Worm (Caenorhabditis elegans) whole organism, early embryonic: ENCODE results near the gene Y69E1A.4.

Source experiments
- B0310.2 ChIP-seq: sonication (generic microtip); optimal IDR thresholded peaks from 2 replicates; lab custom pipeline; 2016; ENCODE audit warnings: mild to moderate bottlenecking, missing genetic modification characterization, missing compliant biosample characterization
- F13C5.2 ChIP-seq: sonication (generic microtip); optimal IDR thresholded peaks from 2 replicates; lab custom pipeline; 2017; ENCODE audit warnings: mild to moderate bottlenecking, missing genetic modification characterization, inconsistent platforms, missing compliant biosample characterization
- ama-1 ChIP-seq: fragments of 150-350 bp; optimal IDR thresholded peaks from 2 replicates; lab custom pipeline; 2014
- ceh-36 ChIP-seq: sonication (generic microtip); optimal IDR thresholded peaks from 2 replicates; lab custom pipeline; 2016; ENCODE audit warnings: missing genetic modification characterization, inconsistent platforms, missing compliant biosample characterization
- ets-7 ChIP-seq: sonication (generic microtip); optimal IDR thresholded peaks from 2 replicates; lab custom pipeline; 2016; ENCODE audit warnings: missing genotype, missing genetic modification characterization, missing compliant biosample characterization
- hmbx-1 ChIP-seq: sonication (generic microtip); optimal IDR thresholded peaks from 2 replicates; lab custom pipeline; 2016; ENCODE audit warnings: mild to moderate bottlenecking, missing genetic modification characterization, missing compliant biosample characterization
- hnd-1 ChIP-seq: sonication (generic microtip); optimal IDR thresholded peaks from 2 replicates; lab custom pipeline; 2016; ENCODE audit warnings: missing genetic modification characterization, missing compliant biosample characterization
- tbx-11 ChIP-seq: fragments of 200-800 bp; sonication (Bioruptor generic); IDR thresholded peaks from 2 replicates; pipeline ENCODE4 v1.3.6; 2022; ENCODE audit warnings: missing genetic modification characterization, missing compliant biosample characterization
- tra-4 ChIP-seq: sonication (generic microtip); optimal IDR thresholded peaks from 2 replicates; lab custom pipeline; 2017; ENCODE audit warnings: missing genetic modification characterization, missing compliant biosample characterization

DNA sequence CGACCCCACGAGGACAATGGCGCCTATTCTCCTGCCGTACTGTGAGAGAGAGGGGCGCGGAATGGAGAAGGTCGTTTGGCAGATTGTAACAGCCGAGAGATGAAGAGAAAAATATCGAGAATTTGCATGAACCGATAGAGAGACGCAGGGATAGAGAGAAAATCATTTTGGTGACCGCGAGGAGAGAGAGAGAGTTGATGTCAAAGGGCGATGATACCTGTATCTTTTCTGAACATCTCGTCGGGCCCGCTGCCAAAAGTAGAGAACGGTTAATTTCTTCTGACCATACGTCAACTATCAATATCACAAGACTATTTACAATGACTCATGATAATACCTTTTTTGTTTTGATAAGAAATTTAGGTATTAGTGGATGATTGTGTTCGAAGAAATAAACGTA is 20.9 kb downstream of the Y69E1A.4 start:
- TF ChIP-seq ceh-36 (no peak), F13C5.2 (tag; lab: Kevin White, UChicago) (no peak), ets-7 (tag; lab: Kevin White, UChicago) (no peak), ama-1 (lab: Kevin White, UChicago) (no peak), tbx-11 (GFP tag; lab: Robert Waterston, UW) (no peak), B0310.2 (tag; lab: Kevin White, UChicago) (no peak), tra-4 (no peak), hnd-1 (tag; lab: Kevin White, UChicago) (no peak), hmbx-1 (tag; lab: Kevin White, UChicago) (no peak)
